Worm (Caenorhabditis elegans) whole organism, L2 larva: Measurements from ENCODE around the gene col-117.

ENCODE experiments used
- C34F6.9 ChIP-seq: fragments of 150-350 bp; optimal IDR thresholded peaks from 2 replicates; lab custom pipeline; 2014; ENCODE audit warnings: missing biosample characterization, missing genetic modification characterization
- F13H6.1 ChIP-seq: sonication (generic microtip); optimal IDR thresholded peaks from 2 replicates; lab custom pipeline; 2016; ENCODE audit warnings: missing genetic modification characterization, missing compliant biosample characterization
- alr-1 ChIP-seq: fragments of 150-350 bp; optimal IDR thresholded peaks from 2 replicates; lab custom pipeline; 2014; ENCODE audit warnings: missing biosample characterization, missing genetic modification characterization
- blmp-1 ChIP-seq: sonication (generic microtip); optimal IDR thresholded peaks from 2 replicates; lab custom pipeline; 2017; ENCODE audit warnings: missing genetic modification characterization, mild to moderate bottlenecking, missing compliant biosample characterization, antibody characterized with exemption, moderate library complexity; ENCODE audit not compliant: insufficient read depth
- ceh-16 ChIP-seq: fragments of 150-350 bp; optimal IDR thresholded peaks from 2 replicates; lab custom pipeline; 2014; ENCODE audit warnings: missing biosample characterization, missing genetic modification characterization
- crh-2 ChIP-seq: sonication (generic microtip); optimal IDR thresholded peaks from 2 replicates; lab custom pipeline; 2017; ENCODE audit warnings: missing biosample characterization, missing genetic modification characterization
- dmd-4 ChIP-seq: sonication (generic microtip); optimal IDR thresholded peaks from 2 replicates; lab custom pipeline; 2017; ENCODE audit warnings: missing biosample characterization, missing genetic modification characterization
- egl-27 ChIP-seq: sonication (generic microtip); optimal IDR thresholded peaks from 3 replicates; lab custom pipeline; 2017; ENCODE audit warnings: missing biosample characterization, missing genetic modification reagents, missing genetic modification characterization
- elt-1 ChIP-seq: fragments of 150-350 bp; optimal IDR thresholded peaks from 2 replicates; lab custom pipeline; 2014; ENCODE audit warnings: missing biosample characterization, missing genetic modification characterization
- elt-3 ChIP-seq: sonication (generic microtip); optimal IDR thresholded peaks from 2 replicates; lab custom pipeline; 2017; ENCODE audit warnings: missing biosample characterization, missing genetic modification characterization
- fos-1 ChIP-seq: fragments of 150-350 bp; optimal IDR thresholded peaks from 2 replicates; lab custom pipeline; 2014; ENCODE audit warnings: missing biosample characterization, missing genetic modification characterization
- gmeb-1 ChIP-seq: fragments of 150-350 bp; optimal IDR thresholded peaks from 2 replicates; lab custom pipeline; 2014; ENCODE audit warnings: missing biosample characterization, missing genetic modification characterization
- lin-11 ChIP-seq: fragments of 150-350 bp; sonication (generic microtip); optimal IDR thresholded peaks from 2 replicates; lab custom pipeline; 2014; ENCODE audit warnings: missing biosample characterization, missing genetic modification characterization, inconsistent platforms, mixed read lengths
- mab-5 ChIP-seq: fragments of 150-350 bp; optimal IDR thresholded peaks from 2 replicates; lab custom pipeline; 2014; ENCODE audit warnings: missing biosample characterization, missing genetic modification characterization
- mbf-1 ChIP-seq: sonication (generic microtip); optimal IDR thresholded peaks from 2 replicates; lab custom pipeline; 2017; ENCODE audit warnings: missing biosample characterization, missing genetic modification characterization
- mdl-1 ChIP-seq, 2 experiments: fragments of 150-350 bp in 1 of 2; sonication (generic microtip) in 1 of 2; optimal IDR thresholded peaks; 2 replicates each; lab custom pipeline; 2017; ENCODE audit warnings: missing biosample characterization in 2 of 2, missing genetic modification characterization in 2 of 2
- nhr-10 ChIP-seq: sonication (generic microtip); optimal IDR thresholded peaks from 2 replicates; lab custom pipeline; 2017; ENCODE audit warnings: missing biosample characterization, missing genetic modification characterization
- nhr-11 ChIP-seq: fragments of 150-350 bp; optimal IDR thresholded peaks from 2 replicates; lab custom pipeline; 2014; ENCODE audit warnings: missing biosample characterization, missing genetic modification characterization
- nhr-129 ChIP-seq: fragments of 150-350 bp; optimal IDR thresholded peaks from 2 replicates; lab custom pipeline; 2014; ENCODE audit warnings: missing biosample characterization, missing genetic modification characterization
- nhr-21 ChIP-seq: fragments of 150-350 bp; optimal IDR thresholded peaks from 2 replicates; lab custom pipeline; 2014; ENCODE audit warnings: missing biosample characterization, missing genetic modification characterization
- nhr-237 ChIP-seq: fragments of 150-350 bp; optimal IDR thresholded peaks from 2 replicates; lab custom pipeline; 2014; ENCODE audit warnings: missing biosample characterization, missing genetic modification characterization
- nhr-25 ChIP-seq: fragments of 150-350 bp; sonication (generic microtip); optimal IDR thresholded peaks from 3 replicates; lab custom pipeline; 2014; ENCODE audit warnings: missing biosample characterization, missing genetic modification characterization
- nhr-6 ChIP-seq: fragments of 150-350 bp; optimal IDR thresholded peaks from 2 replicates; lab custom pipeline; 2014; ENCODE audit warnings: missing biosample characterization, missing genetic modification characterization
- peb-1 ChIP-seq: fragments of 150-350 bp; optimal IDR thresholded peaks from 2 replicates; lab custom pipeline; 2014; ENCODE audit warnings: missing biosample characterization, missing genetic modification characterization
- sem-4 ChIP-seq: fragments of 150-350 bp; optimal IDR thresholded peaks from 2 replicates; lab custom pipeline; 2014; ENCODE audit warnings: missing biosample characterization, missing genetic modification reagents, missing genetic modification characterization
- sma-3 ChIP-seq: sonication (generic microtip); optimal IDR thresholded peaks from 2 replicates; lab custom pipeline; 2016; ENCODE audit warnings: missing genetic modification reagents, missing genetic modification characterization, missing compliant biosample characterization
- sma-9 ChIP-seq, 2 experiments: fragments of 150-350 bp in 1 of 2; sonication (generic microtip) in 1 of 2; optimal IDR thresholded peaks; 2 replicates each; lab custom pipeline; 2014 to 2016; ENCODE audit warnings: missing genetic modification characterization in 2 of 2, mild to moderate bottlenecking in 1 of 2, missing biosample characterization in 1 of 2, missing compliant biosample characterization in 1 of 2, missing genetic modification reagents in 1 of 2, moderate library complexity in 1 of 2
- ztf-1 ChIP-seq: fragments of 200-800 bp; sonication (Bioruptor generic); conservative IDR thresholded peaks from 2 replicates; pipeline ENCODE4 v1.3.6; 2022; ENCODE audit warnings: missing genetic modification characterization, missing compliant biosample characterization

The col-117 gene

ce11 chrIV:8816617-8817016 is 7.4 kb downstream of the col-117 start:
- no peak for TF ChIP-seq peb-1 (tag; lab: Kevin White, UChicago)

- peak; percentile 35 for TF ChIP-seq sma-3 (GFP tag; lab: Kevin White, UChicago)
- TF ChIP-seq elt-3 (tag; lab: Kevin White, UChicago), result no peak
Measured at ce11 chrIV:8816029-8816428, 8.0 kb downstream of the col-117 start, which contains the start of gene grsp-2. Gene grsp-2 (plus strand): TSS chrIV:8816329.

ce11 chrIV:8815162-8815561 is 8.8 kb downstream of the col-117 start:
- TF ChIP-seq C34F6.9, result no peak
- TF ChIP-seq sma-9 (GFP tag; optimal IDR thresholded peaks at IDR 0.05; lab: Kevin White, UChicago), result peak; percentile 55
- TF ChIP-seq sma-9 (tag; optimal IDR thresholded peaks at IDR 0.05; lab: Kevin White, UChicago), result no peak
- TF ChIP-seq sma-3 (GFP tag; lab: Kevin White, UChicago), result peak; percentile 21
- no peak for TF ChIP-seq blmp-1 (tag; lab: Kevin White, UChicago)
- TF ChIP-seq nhr-21, result peak; percentile 23
- TF ChIP-seq nhr-25 (tag; lab: Kevin White, UChicago), result peak; percentile 29
- no peak for TF ChIP-seq alr-1 (tag; lab: Kevin White, UChicago)
- TF ChIP-seq nhr-11 (tag; lab: Kevin White, UChicago), result no peak

DNA sequence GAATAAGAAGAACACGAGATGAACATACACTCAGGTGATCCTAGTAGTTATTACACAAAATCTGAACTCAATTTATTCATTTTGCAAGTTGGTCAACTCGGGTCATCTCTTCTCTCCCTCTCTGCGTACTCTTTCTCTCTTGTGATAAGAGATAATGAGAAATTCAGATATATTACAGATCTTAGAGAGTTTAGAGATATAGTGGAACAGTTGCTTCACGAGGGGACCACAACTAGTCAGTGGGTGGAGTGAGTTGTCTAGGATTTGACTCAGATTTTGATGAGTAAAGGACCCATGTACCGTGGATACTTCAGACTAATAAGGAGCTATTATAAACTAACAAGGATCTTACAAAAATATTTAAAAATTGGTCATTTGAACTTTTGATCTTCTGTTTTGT is 10.4 kb downstream of the col-117 start, which contains the start of gene exc-5:
exc-5 (minus strand) TSS at position 57 of the 400 bp plus-strand sequence.
- TF ChIP-seq gmeb-1 (tag; lab: Kevin White, UChicago) (no peak), mab-5 (no peak), alr-1 (tag; lab: Kevin White, UChicago) (no peak), elt-3 (tag; lab: Kevin White, UChicago) (no peak), nhr-129 (tag; lab: Kevin White, UChicago) (peak; percentile 13), mbf-1 (tag; lab: Kevin White, UChicago) (no peak), lin-11 (tag; lab: Kevin White, UChicago) (no peak), sma-9 (GFP tag; optimal IDR thresholded peaks at IDR 0.05; lab: Kevin White, UChicago) (peak; percentile 28), sma-9 (tag; optimal IDR thresholded peaks at IDR 0.05; lab: Kevin White, UChicago) (no peak), sma-3 (GFP tag; lab: Kevin White, UChicago) (no peak), crh-2 (tag; lab: Kevin White, UChicago) (no peak), nhr-10 (tag; lab: Kevin White, UChicago) (no peak), C34F6.9 (peak; percentile 8), F13H6.1 (tag; lab: Kevin White, UChicago) (peak; percentile 51)

ce11 chrIV:8807327-8807726 is 16.7 kb downstream of the col-117 start:
- TF ChIP-seq fos-1 (tag; lab: Kevin White, UChicago) (peak; percentile 78), egl-27 (tag; lab: Kevin White, UChicago) (no peak), nhr-6 (no peak), peb-1 (tag; lab: Kevin White, UChicago) (no peak)
- TF ChIP-seq, all 48 proteins: peak for 1

DNA sequence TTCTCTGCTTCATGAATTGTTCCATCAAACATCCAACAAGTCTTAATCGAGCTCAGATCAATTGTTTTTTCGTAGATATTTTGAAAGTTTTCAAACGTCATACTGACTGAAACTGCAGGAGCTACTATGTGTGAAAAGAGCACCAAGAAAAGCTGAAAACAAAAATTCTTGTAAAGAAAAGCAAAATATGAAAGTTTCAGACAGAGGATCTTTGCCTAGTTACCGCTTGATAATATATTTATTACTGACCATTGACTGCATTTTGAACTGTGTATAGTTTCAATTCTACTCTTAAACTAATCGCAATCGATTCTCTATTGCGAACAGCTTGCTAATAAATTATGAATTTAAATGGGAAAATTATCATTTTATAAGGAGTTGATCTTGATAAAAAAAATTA is 25.7 kb downstream of the col-117 start, which contains the start of gene clec-182:
clec-182 (minus strand) TSS at position 101 of the 400 bp plus-strand sequence.
- TF ChIP-seq dmd-4 (tag; lab: Kevin White, UChicago) (no peak), ceh-16 (tag; lab: Kevin White, UChicago) (no peak), nhr-21 (no peak), nhr-237 (no peak), fos-1 (tag; lab: Kevin White, UChicago) (no peak), F13H6.1 (tag; lab: Kevin White, UChicago) (no peak), C34F6.9 (no peak), nhr-11 (tag; lab: Kevin White, UChicago) (no peak), ztf-1 (no peak), blmp-1 (tag; lab: Kevin White, UChicago) (no peak), crh-2 (tag; lab: Kevin White, UChicago) (no peak), elt-1 (no peak), mdl-1 (tag; optimal IDR thresholded peaks at IDR 0.05; lab: Kevin White, UChicago) (no peak), nhr-25 (tag; lab: Kevin White, UChicago) (no peak), nhr-10 (tag; lab: Kevin White, UChicago) (no peak), egl-27 (tag; lab: Kevin White, UChicago) (no peak), sem-4 (tag; lab: Kevin White, UChicago) (no peak)
